Fruit fly (Drosophila melanogaster): ENCODE measurements around the gene CG7049.
A peak's percentile ranks its signal among the peaks of the same experiment; 100 is the strongest.

CG7049 gene

dm6 chr3L:128295-129117, 47.5 kb downstream of the CG7049 start (continued):
- TF ChIP-seq B-H1 (GFP tag; IDR thresholded peaks at IDR 0.05) = no peak
- TF ChIP-seq CG4707 (GFP tag; optimal IDR thresholded peaks at IDR 0.05) = no peak
- TF ChIP-seq trh (GFP tag; optimal IDR thresholded peaks at IDR 0.05) = no peak
- peak; percentile 66 for TF ChIP-seq Deaf1 (tag; optimal IDR thresholded peaks at IDR 0.05)
- no peak for TF ChIP-seq org-1 (GFP tag; optimal IDR thresholded peaks at IDR 0.05)
- no peak for TF ChIP-seq CG4328 (GFP tag; optimal IDR thresholded peaks at IDR 0.05)
- TF ChIP-seq CG1792 (GFP tag; optimal IDR thresholded peaks at IDR 0.05) = no peak
- TF ChIP-seq Atf3 (GFP tag; optimal IDR thresholded peaks at IDR 0.05) = no peak
- no peak for TF ChIP-seq Tbp (GFP tag; optimal IDR thresholded peaks at IDR 0.05)
- no peak for TF ChIP-seq ERR (GFP tag; optimal IDR thresholded peaks at IDR 0.05)
- TF ChIP-seq CG4820 (GFP tag; optimal IDR thresholded peaks at IDR 0.05) = no peak
- TF ChIP-seq CG3407 (GFP tag; optimal IDR thresholded peaks at IDR 0.05) = no peak
- peak; percentile 86 for TF ChIP-seq kni (GFP tag; optimal IDR thresholded peaks at IDR 0.05)
- TF ChIP-seq Antp (GFP tag; optimal IDR thresholded peaks at IDR 0.05) = no peak
- TF ChIP-seq Meics (GFP tag; optimal IDR thresholded peaks at IDR 0.05) = no peak
- TF ChIP-seq rib (GFP tag; IDR thresholded peaks at IDR 0.05) = no peak
- TF ChIP-seq ham (GFP tag; IDR thresholded peaks at IDR 0.05) = no peak
- peak; percentile 13 for TF ChIP-seq her (GFP tag; optimal IDR thresholded peaks at IDR 0.05)
- TF ChIP-seq CG10654 (GFP tag; optimal IDR thresholded peaks at IDR 0.05) = no peak
- TF ChIP-seq Nf-YB (GFP tag; optimal IDR thresholded peaks at IDR 0.05) = no peak
- no peak for TF ChIP-seq ken (GFP tag; IDR thresholded peaks at IDR 0.05)
- TF ChIP-seq gem (tag; optimal IDR thresholded peaks at IDR 0.05) = no peak
- TF ChIP-seq Scr (GFP tag; IDR thresholded peaks at IDR 0.05; ENCODE audit: partially characterized antibody) = no peak
- no peak for TF ChIP-seq CHES-1-like (GFP tag; optimal IDR thresholded peaks at IDR 0.05)
- TF ChIP-seq tin (GFP tag; optimal IDR thresholded peaks at IDR 0.05) = no peak
- TF ChIP-seq ems (GFP tag; optimal IDR thresholded peaks at IDR 0.05) = no peak
- no peak for TF ChIP-seq cato (GFP tag; optimal IDR thresholded peaks at IDR 0.05; ENCODE audit: borderline replicate concordance)
- TF ChIP-seq HLH54F (GFP tag; optimal IDR thresholded peaks at IDR 0.05) = no peak
- TF ChIP-seq MTF-1 (GFP tag; optimal IDR thresholded peaks at IDR 0.05; ENCODE audit: borderline replicate concordance) = no peak
- no peak for TF ChIP-seq Doc3 (GFP tag; IDR thresholded peaks at IDR 0.05; ENCODE audit: partially characterized antibody)
- TF ChIP-seq CG10274 (GFP tag; optimal IDR thresholded peaks at IDR 0.05) = no peak
- TF ChIP-seq CG3847 (GFP tag; IDR thresholded peaks at IDR 0.05) = no peak
- TF ChIP-seq CG18011 (GFP tag; optimal IDR thresholded peaks at IDR 0.05) = no peak
- no peak for TF ChIP-seq CG8359 (GFP tag; optimal IDR thresholded peaks at IDR 0.05; ENCODE audit: borderline replicate concordance)
- TF ChIP-seq CG6854 (GFP tag; optimal IDR thresholded peaks at IDR 0.05) = no peak
- peak; percentile 0 for TF ChIP-seq Oli (tag; optimal IDR thresholded peaks at IDR 0.05)
- peak; percentile 57 for TF ChIP-seq Med (GFP tag)
- TF ChIP-seq CG34422 (GFP tag; IDR thresholded peaks at IDR 0.05) = no peak; the same call in 2 of the 3 replicates
- TF ChIP-seq CG10431 (GFP tag; optimal IDR thresholded peaks at IDR 0.05) = peak; percentile 25
- TF ChIP-seq crol (GFP tag; IDR thresholded peaks at IDR 0.05) = peak; percentile 66; the same call in 1 of the 2 replicates
- TF ChIP-seq CG12104 (GFP tag; optimal IDR thresholded peaks at IDR 0.05) = no peak
- no peak for TF ChIP-seq sqz (GFP tag; optimal IDR thresholded peaks at IDR 0.05)
- no peak for TF ChIP-seq CG10979 (tag; optimal IDR thresholded peaks at IDR 0.05)
- no peak for TF ChIP-seq CG6791 (GFP tag; IDR thresholded peaks at IDR 0.05; ENCODE audit: partially characterized antibody)
- no peak for TF ChIP-seq CG12071 (GFP tag; optimal IDR thresholded peaks at IDR 0.05)
- TF ChIP-seq H15 (GFP tag; IDR thresholded peaks at IDR 0.05) = no peak
- no peak for TF ChIP-seq CG15011 (GFP tag; optimal IDR thresholded peaks at IDR 0.05)
- TF ChIP-seq tna (GFP tag; IDR thresholded peaks at IDR 0.05; ENCODE audit: partially characterized antibody) = no peak
- TF ChIP-seq CG1233 (GFP tag; optimal IDR thresholded peaks at IDR 0.05) = no peak
